Worm (Caenorhabditis elegans) whole organism, late embryonic: ENCODE measurements around the gene Y69H2.1.

Source experiments
- ceh-24 ChIP-seq: sonication (generic microtip); optimal IDR thresholded peaks from 2 replicates; lab custom pipeline; 2016; ENCODE audit warnings: mild to moderate bottlenecking, missing genetic modification characterization, missing compliant biosample characterization
- nhr-11 ChIP-seq: fragments of 150-350 bp; optimal IDR thresholded peaks from 2 replicates; lab custom pipeline; 2014; ENCODE audit warnings: missing biosample characterization, missing genetic modification characterization
- tbx-7 ChIP-seq: sonication (generic microtip); optimal IDR thresholded peaks from 2 replicates; lab custom pipeline; 2016; ENCODE audit warnings: missing genotype, missing genetic modification characterization, missing compliant biosample characterization

DNA sequence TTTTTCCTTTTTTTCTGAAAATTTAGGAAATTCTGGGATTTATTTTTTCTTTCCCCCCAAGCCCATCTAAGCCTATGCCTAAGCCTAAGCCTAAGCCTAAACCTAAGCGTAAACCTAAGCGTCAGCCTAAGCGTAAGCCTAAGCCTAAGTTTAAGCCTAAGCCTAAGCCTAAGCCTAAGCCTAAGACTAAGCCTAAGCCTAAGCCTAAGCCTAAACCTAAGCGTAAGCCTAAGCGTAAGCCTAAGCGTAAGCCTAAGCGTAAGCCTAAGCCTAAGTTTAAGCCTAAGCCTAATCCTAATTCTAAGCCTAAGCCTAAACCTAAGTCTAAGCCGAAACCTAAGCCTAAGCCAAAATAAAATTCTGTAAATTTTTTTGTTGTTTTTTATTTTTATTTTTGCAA lies 34.4 kb downstream of the Y69H2.1 start:
- TF ChIP-seq nhr-11 (tag; lab: Kevin White, UChicago) (no peak), ceh-24 (tag; lab: Kevin White, UChicago) (no peak), tbx-7 (tag; lab: Kevin White, UChicago) (no peak)
